Worm (Caenorhabditis elegans) whole organism, late embryonic: ENCODE data around the gene col-80.

Experiments
- ama-1 ChIP-seq: fragments of 150-350 bp; optimal IDR thresholded peaks from 2 replicates; lab custom pipeline; 2014
- ceh-18 ChIP-seq: sonication (generic microtip); optimal IDR thresholded peaks from 2 replicates; lab custom pipeline; 2016; ENCODE audit warnings: missing genetic modification characterization, missing compliant biosample characterization
- ceh-22 ChIP-seq: sonication (generic microtip); optimal IDR thresholded peaks from 2 replicates; lab custom pipeline; 2017; ENCODE audit warnings: missing biosample characterization, missing genetic modification characterization
- ceh-9 ChIP-seq: sonication (generic microtip); optimal IDR thresholded peaks from 2 replicates; lab custom pipeline; 2016; ENCODE audit warnings: mild to moderate bottlenecking, missing genetic modification characterization, inconsistent platforms, missing compliant biosample characterization
- dmd-4 ChIP-seq: sonication (generic microtip); optimal IDR thresholded peaks from 2 replicates; lab custom pipeline; 2016; ENCODE audit warnings: borderline replicate concordance, missing genetic modification characterization, missing compliant biosample characterization
- fkh-6 ChIP-seq: sonication (generic microtip); optimal IDR thresholded peaks from 2 replicates; lab custom pipeline; 2016; ENCODE audit warnings: missing genetic modification characterization, missing compliant biosample characterization
- hlh-30 ChIP-seq: sonication (generic microtip); optimal IDR thresholded peaks from 2 replicates; lab custom pipeline; 2017; ENCODE audit warnings: antibody characterized with exemption, missing genetic modification characterization, missing compliant biosample characterization; ENCODE audit not compliant: insufficient read depth
- nfya-1 ChIP-seq: sonication (generic microtip); optimal IDR thresholded peaks from 2 replicates; lab custom pipeline; 2017; ENCODE audit warnings: missing genetic modification characterization, mild to moderate bottlenecking, missing compliant biosample characterization, antibody characterized with exemption, moderate library complexity
- pha-4 ChIP-seq: fragments of 150-350 bp; optimal IDR thresholded peaks from 2 replicates; lab custom pipeline; 2018; ENCODE audit warnings: missing biosample characterization, missing genetic modification reagents, missing genetic modification characterization
- syd-9 ChIP-seq: sonication (generic microtip); optimal IDR thresholded peaks from 2 replicates; lab custom pipeline; 2016; ENCODE audit warnings: mild to moderate bottlenecking, missing genetic modification characterization, moderate library complexity, missing compliant biosample characterization
- tbx-7 ChIP-seq: sonication (generic microtip); optimal IDR thresholded peaks from 2 replicates; lab custom pipeline; 2016; ENCODE audit warnings: missing genotype, missing genetic modification characterization, missing compliant biosample characterization

DNA sequence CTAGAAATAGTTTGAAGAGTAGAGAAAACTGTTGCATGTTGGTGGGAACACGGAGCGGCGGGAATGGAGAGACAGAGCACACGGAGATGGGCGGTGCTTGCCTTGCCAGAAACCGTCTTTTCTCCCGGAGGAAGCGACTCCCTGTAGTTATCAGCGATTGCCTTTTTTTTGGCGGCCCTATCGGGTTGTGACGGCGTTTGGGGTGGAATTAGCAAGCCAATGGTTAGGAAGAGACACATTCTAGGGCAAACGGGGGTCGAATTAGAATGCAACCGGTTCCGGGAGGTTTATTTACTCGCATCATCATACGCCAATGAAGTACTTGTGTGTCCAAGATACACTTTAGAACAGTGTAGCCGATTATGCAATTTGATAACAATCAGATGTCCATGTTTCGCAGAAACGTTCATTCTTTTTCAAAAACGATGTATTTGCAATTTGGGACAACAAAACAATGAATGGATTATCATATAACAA is 49.3 kb upstream of the col-80 start, which contains the start of gene lact-3:
- TF ChIP-seq hlh-30 (no peak), syd-9 (tag; lab: Kevin White, UChicago) (no peak), ceh-22 (tag; lab: Kevin White, UChicago) (no peak), dmd-4 (tag; lab: Kevin White, UChicago) (no peak), fkh-6 (tag; lab: Kevin White, UChicago) (no peak), ceh-9 (tag; lab: Kevin White, UChicago) (no peak), ama-1 (lab: Kevin White, UChicago) (no peak), ceh-18 (tag; lab: Kevin White, UChicago) (no peak), tbx-7 (tag; lab: Kevin White, UChicago) (no peak), pha-4 (tag; lab: Kevin White, UChicago) (no peak), nfya-1 (tag; lab: Kevin White, UChicago) (no peak)
